Worm (Caenorhabditis elegans) whole organism, young adult: Measurements from ENCODE around the gene btb-16.

Source experiments
- F33H1.4 ChIP-seq: fragments of 200-800 bp; sonication (Bioruptor generic); IDR thresholded peaks from 2 replicates; pipeline ENCODE4 v1.3.6; 2022; ENCODE audit warnings: missing genetic modification reagents, missing genetic modification characterization, missing compliant biosample characterization
- Y67H2A.10 ChIP-seq: fragments of 200-800 bp; sonication (Bioruptor generic); conservative IDR thresholded peaks from 2 replicates; pipeline ENCODE4 v1.3.6; 2022; ENCODE audit warnings: missing genetic modification reagents, missing genetic modification characterization, missing compliant biosample characterization
- aptf-2 ChIP-seq: fragments of 200-800 bp; sonication (Bioruptor generic); conservative IDR thresholded peaks from 2 replicates; pipeline ENCODE4 v1.3.6; 2022; ENCODE audit warnings: missing genetic modification reagents, missing genetic modification characterization, missing compliant biosample characterization
- attf-6 ChIP-seq: fragments of 200-800 bp; sonication (Bioruptor generic); IDR thresholded peaks from 2 replicates; pipeline ENCODE4 v1.3.6; 2022; ENCODE audit warnings: missing genetic modification reagents, missing genetic modification characterization, missing compliant biosample characterization
- ccch-3 ChIP-seq: fragments of 200-800 bp; sonication (Bioruptor generic); optimal IDR thresholded peaks from 2 replicates; lab custom pipeline; 2018; ENCODE audit warnings: mild to moderate bottlenecking, missing genetic modification characterization, missing compliant biosample characterization
- ceh-27 ChIP-seq: fragments of 200-800 bp; sonication (Bioruptor generic); optimal IDR thresholded peaks from 2 replicates; lab custom pipeline; 2018; ENCODE audit warnings: mild to moderate bottlenecking, missing genetic modification characterization, moderate library complexity, missing compliant biosample characterization
- ceh-79 ChIP-seq: sonication (generic microtip); optimal IDR thresholded peaks from 2 replicates; lab custom pipeline; 2017; ENCODE audit warnings: mild to moderate bottlenecking, missing genetic modification characterization, missing compliant biosample characterization
- hmg-20 ChIP-seq: fragments of 200-800 bp; sonication (Bioruptor generic); IDR thresholded peaks from 2 replicates; pipeline ENCODE4 v1.3.6; 2022; ENCODE audit warnings: missing genetic modification reagents, missing genetic modification characterization, missing compliant biosample characterization
- lag-1 ChIP-seq: fragments of 200-800 bp; sonication (Bioruptor generic); IDR thresholded peaks from 2 replicates; pipeline ENCODE4 v1.3.6; 2022; ENCODE audit warnings: missing genetic modification reagents, missing genetic modification characterization, missing compliant biosample characterization
- let-526 ChIP-seq: fragments of 200-800 bp; sonication (Bioruptor generic); IDR thresholded peaks from 2 replicates; pipeline ENCODE4 v1.3.6; 2022; ENCODE audit warnings: missing genetic modification reagents, missing genetic modification characterization, missing compliant biosample characterization
- lin-26 ChIP-seq: fragments of 200-800 bp; sonication (Bioruptor generic); IDR thresholded peaks from 2 replicates; pipeline ENCODE4 v1.3.6; 2022; ENCODE audit warnings: missing genetic modification reagents, missing genetic modification characterization, missing compliant biosample characterization
- lin-35 ChIP-seq, 3 experiments: fragments of 150-350 bp in 2 of 3; sonication (generic microtip) in 1 of 3; optimal IDR thresholded peaks; 2 replicates each; lab custom pipeline; 2014 to 2018; ENCODE audit warnings: missing biosample characterization in 3 of 3, missing genetic modification characterization in 3 of 3, missing genetic modification reagents in 3 of 3
- snpc-1.1 ChIP-seq: sonication (generic microtip); optimal IDR thresholded peaks from 2 replicates; lab custom pipeline; 2017; ENCODE audit warnings: missing genetic modification characterization, mild to moderate bottlenecking, missing compliant biosample characterization, antibody characterized with exemption, moderate library complexity, missing genotype, missing genetic modification reagents; ENCODE audit not compliant: insufficient read depth
- ztf-18 ChIP-seq: sonication (generic microtip); optimal IDR thresholded peaks from 2 replicates; lab custom pipeline; 2016; ENCODE audit warnings: missing genotype, mild to moderate bottlenecking, missing genetic modification characterization, missing compliant biosample characterization

DNA sequence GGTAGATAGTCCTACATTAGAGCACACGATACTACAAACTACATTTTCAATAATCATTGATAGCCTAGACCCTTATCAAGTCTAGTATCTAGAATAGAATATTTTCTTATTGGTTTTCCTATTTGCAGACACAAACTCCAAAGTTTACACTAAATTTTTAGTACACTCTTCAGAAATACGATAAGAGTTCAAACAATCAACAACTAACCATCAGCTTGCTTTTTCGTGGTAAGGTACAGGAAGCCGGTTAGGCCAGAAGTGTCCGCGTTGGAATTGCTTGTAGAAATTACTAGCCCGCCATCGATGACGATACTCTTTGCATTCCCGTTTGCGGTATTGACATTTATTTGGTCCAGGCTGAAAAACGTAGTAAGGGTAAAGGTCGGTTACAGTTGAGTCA lies 25.6 kb downstream of the btb-16 start, which contains the start of gene Y46D2A.1:
- TF ChIP-seq aptf-2 (GFP tag; lab: Robert Waterston, UW) (no peak), lin-26 (GFP tag; lab: Robert Waterston, UW) (no peak), ceh-27 (GFP tag; lab: Kevin White, UChicago) (no peak), let-526 (GFP tag; lab: Robert Waterston, UW) (no peak), Y67H2A.10 (GFP tag; lab: Robert Waterston, UW) (no peak), F33H1.4 (GFP tag; lab: Robert Waterston, UW) (no peak), lin-35 (GFP tag; optimal IDR thresholded peaks at IDR 0.05; lab: Kevin White, UChicago) (no peak), ceh-79 (no peak), hmg-20 (GFP tag; lab: Robert Waterston, UW) (no peak), ztf-18 (tag; lab: Kevin White, UChicago) (no peak), snpc-1.1 (no peak), lag-1 (GFP tag; lab: Robert Waterston, UW) (no peak), attf-6 (GFP tag; lab: Robert Waterston, UW) (no peak), ccch-3 (GFP tag; lab: Kevin White, UChicago) (no peak)
